Worm (Caenorhabditis elegans) whole organism, mixed stage, embryonic: ENCODE results near the gene K09C4.9.

ENCODE experiments used
- M03D4.4 ChIP-seq: sonication (generic microtip); optimal IDR thresholded peaks from 2 replicates; lab custom pipeline; 2017; ENCODE audit warnings: mild to moderate bottlenecking, missing genetic modification characterization, missing compliant biosample characterization
- bed-3 ChIP-seq: fragments of 200-800 bp; sonication (Bioruptor generic); optimal IDR thresholded peaks from 3 replicates; lab custom pipeline; 2018; ENCODE audit warnings: mild to moderate bottlenecking, missing genetic modification characterization, moderate library complexity, missing compliant biosample characterization
- blmp-1 ChIP-seq: fragments of 150-350 bp; optimal IDR thresholded peaks from 2 replicates; lab custom pipeline; 2014; ENCODE audit warnings: missing biosample characterization, missing genetic modification characterization
- ceh-39 ChIP-seq: fragments of 150-350 bp; optimal IDR thresholded peaks from 2 replicates; lab custom pipeline; 2014; ENCODE audit warnings: missing biosample characterization, missing genetic modification characterization
- ceh-43 ChIP-seq: fragments of 200-800 bp; sonication (Bioruptor generic); optimal IDR thresholded peaks from 2 replicates; lab custom pipeline; 2018; ENCODE audit warnings: mild to moderate bottlenecking, missing genetic modification characterization, moderate library complexity, missing compliant biosample characterization
- ceh-83 ChIP-seq: fragments of 200-800 bp; sonication (Bioruptor generic); optimal IDR thresholded peaks from 2 replicates; lab custom pipeline; 2018; ENCODE audit warnings: mild to moderate bottlenecking, missing genetic modification characterization, missing compliant biosample characterization
- ces-1 ChIP-seq: fragments of 150-350 bp; optimal IDR thresholded peaks from 2 replicates; lab custom pipeline; 2014; ENCODE audit warnings: missing biosample characterization, missing genetic modification reagents, missing genetic modification characterization
- cnd-1 ChIP-seq: fragments of 200-800 bp; sonication (Bioruptor generic); optimal IDR thresholded peaks from 2 replicates; lab custom pipeline; 2018; ENCODE audit warnings: mild to moderate bottlenecking, missing genetic modification characterization, missing compliant biosample characterization
- drap-1 ChIP-seq: fragments of 200-800 bp; sonication (Bioruptor generic); optimal IDR thresholded peaks from 3 replicates; lab custom pipeline; 2018; ENCODE audit warnings: mild to moderate bottlenecking, missing genetic modification characterization, missing compliant biosample characterization
- elt-1 ChIP-seq: sonication (generic microtip); optimal IDR thresholded peaks from 2 replicates; lab custom pipeline; 2017; ENCODE audit warnings: missing genetic modification characterization, mild to moderate bottlenecking, missing compliant biosample characterization, antibody characterized with exemption, moderate library complexity, borderline replicate concordance; ENCODE audit not compliant: insufficient read depth
- elt-3 ChIP-seq: fragments of 150-350 bp; optimal IDR thresholded peaks from 2 replicates; lab custom pipeline; 2014; ENCODE audit warnings: missing biosample characterization, missing genetic modification characterization
- flh-1 ChIP-seq: fragments of 200-800 bp; sonication (Bioruptor generic); optimal IDR thresholded peaks from 2 replicates; lab custom pipeline; 2018; ENCODE audit warnings: mild to moderate bottlenecking, missing genetic modification characterization, moderate library complexity, missing compliant biosample characterization
- ham-2 ChIP-seq: fragments of 200-800 bp; sonication (Bioruptor generic); optimal IDR thresholded peaks from 2 replicates; lab custom pipeline; 2018; ENCODE audit warnings: mild to moderate bottlenecking, missing genetic modification characterization, missing compliant biosample characterization
- hlh-1 ChIP-seq: fragments of 150-350 bp; optimal IDR thresholded peaks from 2 replicates; lab custom pipeline; 2014; ENCODE audit warnings: missing biosample characterization, missing genetic modification reagents, missing genetic modification characterization
- lin-13 ChIP-seq: fragments of 150-350 bp; optimal IDR thresholded peaks from 2 replicates; lab custom pipeline; 2014; ENCODE audit warnings: missing biosample characterization, missing genetic modification characterization
- lsy-2 ChIP-seq: fragments of 150-350 bp; optimal IDR thresholded peaks from 2 replicates; lab custom pipeline; 2014; ENCODE audit warnings: missing biosample characterization, missing genetic modification characterization
- mab-5 ChIP-seq: fragments of 150-350 bp; optimal IDR thresholded peaks from 2 replicates; lab custom pipeline; 2014; ENCODE audit warnings: missing biosample characterization, missing genetic modification characterization
- mep-1 ChIP-seq: fragments of 150-350 bp; optimal IDR thresholded peaks from 2 replicates; lab custom pipeline; 2017; ENCODE audit warnings: missing biosample characterization, missing genetic modification reagents, missing genetic modification characterization, inconsistent platforms
- mls-2 ChIP-seq: sonication (generic microtip); optimal IDR thresholded peaks from 2 replicates; lab custom pipeline; 2016; ENCODE audit warnings: mild to moderate bottlenecking, missing genetic modification characterization, moderate library complexity, missing compliant biosample characterization
- nhr-12 ChIP-seq: fragments of 150-350 bp; optimal IDR thresholded peaks from 2 replicates; lab custom pipeline; 2014; ENCODE audit warnings: missing biosample characterization, missing genetic modification characterization
- nhr-2 ChIP-seq: fragments of 150-350 bp; optimal IDR thresholded peaks from 2 replicates; lab custom pipeline; 2014; ENCODE audit warnings: missing biosample characterization, missing genetic modification characterization
- nhr-237 ChIP-seq: fragments of 150-350 bp; optimal IDR thresholded peaks from 2 replicates; lab custom pipeline; 2014; ENCODE audit warnings: missing biosample characterization, missing genetic modification characterization
- nhr-28 ChIP-seq: fragments of 150-350 bp; optimal IDR thresholded peaks from 2 replicates; lab custom pipeline; 2014; ENCODE audit warnings: missing biosample characterization, missing genetic modification characterization
- nhr-76 ChIP-seq: sonication (generic microtip); optimal IDR thresholded peaks from 2 replicates; lab custom pipeline; 2017; ENCODE audit warnings: missing biosample characterization, missing genetic modification characterization
- pha-4 ChIP-seq: fragments of 150-350 bp; optimal IDR thresholded peaks from 2 replicates; lab custom pipeline; 2018; ENCODE audit warnings: missing biosample characterization, missing genetic modification reagents, missing genetic modification characterization
- sem-2 ChIP-seq: fragments of 200-800 bp; sonication (Bioruptor generic); optimal IDR thresholded peaks from 2 replicates; lab custom pipeline; 2018; ENCODE audit warnings: mild to moderate bottlenecking, missing genetic modification characterization, missing compliant biosample characterization
- snpc-4 ChIP-seq: fragments of 150-350 bp; optimal IDR thresholded peaks from 2 replicates; lab custom pipeline; 2014; ENCODE audit warnings: missing biosample characterization, missing genetic modification characterization
- unc-120 ChIP-seq: sonication (generic microtip); optimal IDR thresholded peaks from 2 replicates; lab custom pipeline; 2017; ENCODE audit warnings: missing genetic modification characterization, missing compliant biosample characterization; ENCODE audit not compliant: poor library complexity, severe bottlenecking
- unc-62 ChIP-seq: fragments of 150-350 bp; optimal IDR thresholded peaks from 2 replicates; lab custom pipeline; 2014; ENCODE audit warnings: missing biosample characterization, missing genetic modification reagents, missing genetic modification characterization
- ztf-11 ChIP-seq: fragments of 150-350 bp; optimal IDR thresholded peaks from 2 replicates; lab custom pipeline; 2014; ENCODE audit warnings: missing biosample characterization, missing genetic modification characterization

Gene K09C4.9

DNA sequence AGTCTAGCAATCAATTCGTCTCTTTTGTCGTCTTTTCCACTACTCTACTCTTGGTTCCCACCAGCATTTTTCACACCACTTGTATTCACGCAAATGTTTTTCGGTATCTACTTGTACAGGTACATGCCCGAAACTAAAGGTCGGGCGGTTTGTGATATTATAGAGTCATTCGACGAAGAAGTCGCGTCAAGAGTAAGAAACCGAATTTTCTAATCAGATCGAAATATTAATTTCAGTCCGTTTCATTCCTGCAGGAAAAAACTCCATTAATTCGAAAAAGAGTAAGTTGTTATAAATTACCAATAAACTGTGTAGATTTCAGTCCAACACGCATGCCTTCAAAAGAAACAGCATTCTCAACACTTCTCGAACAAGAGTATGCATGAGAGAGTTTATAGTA, 20.4 kb upstream of the K09C4.9 start:
- TF ChIP-seq nhr-28 (tag; lab: Kevin White, UChicago) (no peak), unc-62 (GFP tag; lab: Kevin White, UChicago) (no peak), elt-1 (tag; lab: Kevin White, UChicago) (no peak), flh-1 (GFP tag; lab: Kevin White, UChicago) (no peak), unc-120 (tag; lab: Kevin White, UChicago) (no peak), snpc-4 (tag; lab: Kevin White, UChicago) (no peak), ceh-39 (tag; lab: Kevin White, UChicago) (no peak), ces-1 (no peak), nhr-237 (tag; lab: Kevin White, UChicago) (no peak), pha-4 (tag; lab: Kevin White, UChicago) (no peak), M03D4.4 (tag; lab: Kevin White, UChicago) (no peak), hlh-1 (tag; lab: Kevin White, UChicago) (no peak), cnd-1 (tag; lab: Kevin White, UChicago) (no peak), mls-2 (tag; lab: Kevin White, UChicago) (no peak), ceh-83 (GFP tag; lab: Kevin White, UChicago) (no peak), nhr-12 (tag; lab: Kevin White, UChicago) (no peak), nhr-2 (tag; lab: Kevin White, UChicago) (no peak), lsy-2 (tag; lab: Kevin White, UChicago) (no peak), mep-1 (tag; lab: Kevin White, UChicago) (no peak), sem-2 (GFP tag; lab: Kevin White, UChicago) (no peak)

- TF ChIP-seq bed-3 (GFP tag; lab: Kevin White, UChicago) = no peak
- TF ChIP-seq mls-2 (tag; lab: Kevin White, UChicago) = no peak
- no peak for TF ChIP-seq sem-2 (GFP tag; lab: Kevin White, UChicago)
- TF ChIP-seq nhr-237 (tag; lab: Kevin White, UChicago) = no peak
- no peak for TF ChIP-seq cnd-1 (tag; lab: Kevin White, UChicago)
- TF ChIP-seq nhr-76 (tag; lab: Kevin White, UChicago) = no peak
- TF ChIP-seq nhr-2 (tag; lab: Kevin White, UChicago) = no peak
- TF ChIP-seq drap-1 (GFP tag; lab: Kevin White, UChicago) = no peak
- TF ChIP-seq unc-120 (tag; lab: Kevin White, UChicago) = no peak
- TF ChIP-seq lsy-2 (tag; lab: Kevin White, UChicago) = no peak
- TF ChIP-seq ces-1 = no peak
- TF ChIP-seq pha-4 (tag; lab: Kevin White, UChicago) = no peak
- no peak for TF ChIP-seq flh-1 (GFP tag; lab: Kevin White, UChicago)
- TF ChIP-seq nhr-12 (tag; lab: Kevin White, UChicago) = no peak
Measured at ce11 chrX:3290147-3290546, 18.6 kb upstream of the K09C4.9 start.

DNA sequence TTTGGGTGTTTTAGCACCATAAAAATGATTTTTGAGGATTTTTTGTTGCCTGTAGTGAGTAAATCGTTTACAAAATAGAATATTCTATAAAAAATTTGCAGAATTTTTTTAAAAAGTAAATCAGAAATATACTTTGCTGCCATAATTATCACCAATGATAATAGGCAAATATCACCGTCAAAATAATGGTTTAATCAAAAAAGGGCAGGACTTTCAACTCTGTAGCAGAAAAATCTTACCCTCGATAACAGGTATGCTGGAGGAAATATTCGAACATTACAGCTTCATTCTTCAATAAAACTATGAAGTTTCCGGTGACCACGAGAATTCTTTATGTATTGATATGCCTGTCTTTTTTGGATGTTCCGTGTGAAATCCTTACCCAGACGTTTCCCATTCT, 17.6 kb upstream of the K09C4.9 start, which contains the start of gene K09C4.4:
Gene K09C4.4, plus strand, starts transcription at position 301 of the 400 bp plus-strand sequence.
- TF ChIP-seq mep-1 (tag; lab: Kevin White, UChicago) (no peak), ham-2 (GFP tag; lab: Kevin White, UChicago) (no peak), nhr-12 (tag; lab: Kevin White, UChicago) (no peak), elt-3 (tag; lab: Kevin White, UChicago) (no peak), M03D4.4 (tag; lab: Kevin White, UChicago) (no peak), ztf-11 (tag; lab: Kevin White, UChicago) (no peak), ceh-43 (GFP tag; lab: Kevin White, UChicago) (no peak), unc-120 (tag; lab: Kevin White, UChicago) (no peak), mab-5 (tag; lab: Kevin White, UChicago) (no peak), ceh-83 (GFP tag; lab: Kevin White, UChicago) (no peak), hlh-1 (tag; lab: Kevin White, UChicago) (no peak), lin-13 (tag; lab: Kevin White, UChicago) (no peak), lsy-2 (tag; lab: Kevin White, UChicago) (no peak), nhr-28 (tag; lab: Kevin White, UChicago) (no peak), ces-1 (no peak), nhr-237 (tag; lab: Kevin White, UChicago) (no peak), pha-4 (tag; lab: Kevin White, UChicago) (no peak), blmp-1 (tag; lab: Kevin White, UChicago) (no peak)
- TF ChIP-seq, all 35 proteins: peak for 0

DNA sequence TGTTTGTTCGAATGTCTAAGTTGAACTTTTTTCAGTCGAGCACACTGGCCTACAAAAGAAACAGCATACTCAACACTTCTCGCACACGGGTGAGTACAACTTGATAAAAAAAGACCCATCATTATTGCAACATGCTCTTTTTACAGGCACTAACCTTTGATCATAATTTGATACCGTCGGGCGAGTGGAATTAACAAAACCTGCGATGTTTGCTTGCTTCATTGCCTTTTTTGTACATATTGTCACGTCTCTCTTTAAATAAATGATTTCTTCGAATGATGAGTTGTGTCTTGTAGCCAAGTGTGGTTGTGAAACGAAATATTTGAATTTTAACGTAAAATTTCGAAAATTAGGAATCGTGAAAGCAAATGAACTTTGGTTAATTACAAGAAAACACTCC, 13.9 kb upstream of the K09C4.9 start:
- no peak for TF ChIP-seq lin-13 (tag; lab: Kevin White, UChicago)
